Worm (Caenorhabditis elegans): ENCODE results near the gene clc-22.

DNA sequence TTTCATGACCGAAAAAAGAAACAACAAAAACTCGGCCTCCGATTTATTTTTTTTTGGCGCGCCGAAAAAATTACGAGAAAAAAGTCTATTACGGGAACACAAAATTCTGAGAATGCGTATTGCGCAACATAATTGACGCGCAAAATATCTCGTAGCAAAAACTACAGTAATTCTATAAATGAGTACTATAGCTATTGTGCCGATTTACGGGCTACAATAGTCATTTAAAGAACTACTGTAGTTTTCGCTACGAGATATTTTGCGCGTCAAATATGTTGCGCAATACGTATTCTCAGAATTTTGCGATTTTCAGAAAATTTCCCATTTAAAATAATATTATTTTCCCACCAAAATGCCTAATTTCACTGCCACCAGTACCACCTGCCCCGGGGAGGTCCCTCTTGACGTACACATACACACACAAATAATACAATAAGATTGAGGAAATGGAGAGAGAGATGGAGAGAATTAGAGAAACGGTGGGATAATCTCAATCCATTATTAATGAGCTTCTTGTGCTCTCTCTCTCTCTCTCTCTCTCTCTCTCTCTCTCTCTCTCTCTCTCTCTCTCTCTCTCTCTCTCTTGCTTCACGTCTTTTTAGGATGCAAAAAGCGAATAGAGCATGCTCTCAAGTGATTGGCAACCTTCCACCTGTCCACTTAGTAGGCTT, 36.3 kb downstream of the clc-22 start:
- TF ChIP-seq klf-2 (GFP tag; conservative IDR thresholded peaks at IDR 0.05) (no peak), ztf-29 (GFP tag; IDR thresholded peaks at IDR 0.05) (no peak)

All from whole organism, midembryonic.